Worm (Caenorhabditis elegans) whole organism, early embryonic: Measurements from ENCODE around the gene F11G11.5.

Experiments
- B0310.2 ChIP-seq: sonication (generic microtip); optimal IDR thresholded peaks from 2 replicates; lab custom pipeline; 2016; ENCODE audit warnings: mild to moderate bottlenecking, missing genetic modification characterization, missing compliant biosample characterization
- aly-1 ChIP-seq: sonication (generic microtip); optimal IDR thresholded peaks from 2 replicates; lab custom pipeline; 2016; ENCODE audit warnings: missing genetic modification characterization, missing compliant biosample characterization
- ama-1 ChIP-seq: fragments of 150-350 bp; optimal IDR thresholded peaks from 2 replicates; lab custom pipeline; 2014
- ceh-13 ChIP-seq: fragments of 200-800 bp; sonication (Bioruptor generic); optimal IDR thresholded peaks from 2 replicates; lab custom pipeline; 2018; ENCODE audit warnings: mild to moderate bottlenecking, missing genetic modification characterization, missing compliant biosample characterization
- ceh-36 ChIP-seq: sonication (generic microtip); optimal IDR thresholded peaks from 2 replicates; lab custom pipeline; 2016; ENCODE audit warnings: missing genetic modification characterization, inconsistent platforms, missing compliant biosample characterization
- ets-7 ChIP-seq: sonication (generic microtip); optimal IDR thresholded peaks from 2 replicates; lab custom pipeline; 2016; ENCODE audit warnings: missing genotype, missing genetic modification characterization, missing compliant biosample characterization
- flt-1 ChIP-seq: fragments of 200-800 bp; sonication (Bioruptor generic); IDR thresholded peaks from 2 replicates; pipeline ENCODE4 v1.3.6; 2022; ENCODE audit warnings: missing genetic modification characterization, missing compliant biosample characterization
- hmbx-1 ChIP-seq: sonication (generic microtip); optimal IDR thresholded peaks from 2 replicates; lab custom pipeline; 2016; ENCODE audit warnings: mild to moderate bottlenecking, missing genetic modification characterization, missing compliant biosample characterization
- hmg-4 ChIP-seq: fragments of 200-800 bp; sonication (Bioruptor generic); optimal IDR thresholded peaks from 2 replicates; lab custom pipeline; 2018; ENCODE audit warnings: mild to moderate bottlenecking, missing genetic modification characterization, missing compliant biosample characterization
- hnd-1 ChIP-seq: sonication (generic microtip); optimal IDR thresholded peaks from 2 replicates; lab custom pipeline; 2016; ENCODE audit warnings: missing genetic modification characterization, missing compliant biosample characterization
- pes-1 ChIP-seq: fragments of 200-800 bp; sonication (Bioruptor generic); IDR thresholded peaks from 2 replicates; pipeline ENCODE4 v1.3.6; 2022; ENCODE audit warnings: missing genetic modification reagents, missing genetic modification characterization, missing compliant biosample characterization
- scrt-1 ChIP-seq: fragments of 200-800 bp; sonication (Bioruptor generic); IDR thresholded peaks from 2 replicates; pipeline ENCODE4 v1.3.6; 2022; ENCODE audit warnings: missing genetic modification characterization, missing compliant biosample characterization
- sea-1 ChIP-seq: fragments of 200-800 bp; sonication (Bioruptor generic); conservative IDR thresholded peaks from 2 replicates; pipeline ENCODE4 v1.3.6; 2022; ENCODE audit warnings: missing genetic modification characterization, missing compliant biosample characterization
- tbx-11 ChIP-seq: fragments of 200-800 bp; sonication (Bioruptor generic); IDR thresholded peaks from 2 replicates; pipeline ENCODE4 v1.3.6; 2022; ENCODE audit warnings: missing genetic modification characterization, missing compliant biosample characterization
- tbx-37 ChIP-seq: fragments of 200-800 bp; sonication (Bioruptor generic); conservative IDR thresholded peaks from 2 replicates; pipeline ENCODE4 v1.3.6; 2022; ENCODE audit warnings: missing genetic modification reagents, missing genetic modification characterization, missing compliant biosample characterization
- tra-4 ChIP-seq: sonication (generic microtip); optimal IDR thresholded peaks from 2 replicates; lab custom pipeline; 2017; ENCODE audit warnings: missing genetic modification characterization, missing compliant biosample characterization

Gene F11G11.5

DNA sequence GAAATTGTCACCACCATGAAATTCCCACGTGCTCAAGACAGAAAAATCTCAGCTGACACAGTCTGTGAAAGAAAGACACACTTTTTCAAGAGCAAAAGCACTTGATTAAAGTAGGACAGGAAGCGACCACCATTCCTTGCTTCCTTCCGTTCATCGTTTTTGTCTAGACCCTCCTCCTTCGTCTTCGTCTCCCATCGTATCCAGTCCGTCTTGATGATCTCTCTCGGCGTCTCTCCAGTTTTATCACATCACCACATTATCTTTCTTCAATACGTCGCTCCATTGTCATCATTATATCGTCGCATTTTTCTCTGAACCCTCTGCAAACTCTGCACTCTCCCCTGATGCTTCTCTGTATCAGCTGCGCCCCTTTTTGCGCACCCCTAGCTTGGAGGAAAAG is 50.4 kb downstream of the F11G11.5 start:
- TF ChIP-seq ama-1 (lab: Kevin White, UChicago) (no peak), pes-1 (GFP tag; lab: Robert Waterston, UW) (no peak), flt-1 (GFP tag; lab: Robert Waterston, UW) (no peak), hmg-4 (GFP tag; lab: Kevin White, UChicago) (no peak), ets-7 (no peak), aly-1 (tag; lab: Kevin White, UChicago) (no peak), ceh-13 (no peak), ceh-36 (no peak), B0310.2 (tag; lab: Kevin White, UChicago) (no peak), hmbx-1 (no peak), tra-4 (tag; lab: Kevin White, UChicago) (no peak), sea-1 (GFP tag; lab: Robert Waterston, UW) (no peak), tbx-37 (GFP tag; lab: Robert Waterston, UW) (no peak), scrt-1 (GFP tag; lab: Robert Waterston, UW) (no peak), hnd-1 (tag; lab: Kevin White, UChicago) (no peak), tbx-11 (GFP tag; lab: Robert Waterston, UW) (no peak)
